Worm (Caenorhabditis elegans) whole organism, young adult: ENCODE data around the gene snrp-40.1.

Source experiments
- B0035.1 ChIP-seq: sonication (generic microtip); optimal IDR thresholded peaks from 2 replicates; lab custom pipeline; 2016; ENCODE audit warnings: missing genetic modification characterization, mild to moderate bottlenecking, missing compliant biosample characterization, missing genotype, missing genetic modification reagents
- F37B4.10 ChIP-seq: fragments of 200-800 bp; sonication (Bioruptor generic); IDR thresholded peaks from 2 replicates; pipeline ENCODE4 v1.3.6; 2022; ENCODE audit warnings: missing genetic modification characterization, missing compliant biosample characterization
- ama-1 ChIP-seq, 3 experiments: fragments of 150-350 bp in 1 of 3; sonication (generic microtip) in 2 of 3; optimal IDR thresholded peaks; 2 replicates each; lab custom pipeline; 2014 to 2018; ENCODE audit warnings: missing biosample characterization in 2 of 3, missing genetic modification characterization in 2 of 3, missing genetic modification reagents in 2 of 3
- ceh-79 ChIP-seq: sonication (generic microtip); optimal IDR thresholded peaks from 2 replicates; lab custom pipeline; 2017; ENCODE audit warnings: mild to moderate bottlenecking, missing genetic modification characterization, missing compliant biosample characterization
- madf-10 ChIP-seq: sonication (generic microtip); optimal IDR thresholded peaks from 2 replicates; lab custom pipeline; 2016; ENCODE audit warnings: mild to moderate bottlenecking, missing genetic modification characterization, missing compliant biosample characterization
- madf-6 ChIP-seq: fragments of 200-800 bp; sonication (Bioruptor generic); IDR thresholded peaks from 2 replicates; pipeline ENCODE4 v1.3.6; 2022; ENCODE audit warnings: missing genetic modification reagents, missing genetic modification characterization, missing compliant biosample characterization
- madf-8 ChIP-seq: fragments of 200-800 bp; sonication (Bioruptor generic); conservative IDR thresholded peaks from 2 replicates; pipeline ENCODE4 v1.3.6; 2022; ENCODE audit warnings: missing genetic modification reagents, missing genetic modification characterization, missing compliant biosample characterization
- mcd-1 ChIP-seq: fragments of 200-800 bp; sonication (Bioruptor generic); IDR thresholded peaks from 2 replicates; pipeline ENCODE4 v1.3.6; 2022; ENCODE audit warnings: missing genetic modification reagents, missing genetic modification characterization, missing compliant biosample characterization
- snpc-1.3 ChIP-seq: sonication (generic microtip); optimal IDR thresholded peaks from 2 replicates; lab custom pipeline; 2017; ENCODE audit warnings: missing genetic modification characterization, mild to moderate bottlenecking, missing compliant biosample characterization, antibody characterized with exemption, moderate library complexity, missing genotype, missing genetic modification reagents; ENCODE audit not compliant: insufficient read depth
- unc-130 ChIP-seq: sonication (generic microtip); optimal IDR thresholded peaks from 2 replicates; lab custom pipeline; 2016; ENCODE audit warnings: missing genetic modification reagents, missing genetic modification characterization, missing compliant biosample characterization
- unc-62 ChIP-seq: fragments of 150-350 bp; optimal IDR thresholded peaks from 2 replicates; lab custom pipeline; 2014; ENCODE audit warnings: missing biosample characterization, missing genetic modification reagents, missing genetic modification characterization

DNA sequence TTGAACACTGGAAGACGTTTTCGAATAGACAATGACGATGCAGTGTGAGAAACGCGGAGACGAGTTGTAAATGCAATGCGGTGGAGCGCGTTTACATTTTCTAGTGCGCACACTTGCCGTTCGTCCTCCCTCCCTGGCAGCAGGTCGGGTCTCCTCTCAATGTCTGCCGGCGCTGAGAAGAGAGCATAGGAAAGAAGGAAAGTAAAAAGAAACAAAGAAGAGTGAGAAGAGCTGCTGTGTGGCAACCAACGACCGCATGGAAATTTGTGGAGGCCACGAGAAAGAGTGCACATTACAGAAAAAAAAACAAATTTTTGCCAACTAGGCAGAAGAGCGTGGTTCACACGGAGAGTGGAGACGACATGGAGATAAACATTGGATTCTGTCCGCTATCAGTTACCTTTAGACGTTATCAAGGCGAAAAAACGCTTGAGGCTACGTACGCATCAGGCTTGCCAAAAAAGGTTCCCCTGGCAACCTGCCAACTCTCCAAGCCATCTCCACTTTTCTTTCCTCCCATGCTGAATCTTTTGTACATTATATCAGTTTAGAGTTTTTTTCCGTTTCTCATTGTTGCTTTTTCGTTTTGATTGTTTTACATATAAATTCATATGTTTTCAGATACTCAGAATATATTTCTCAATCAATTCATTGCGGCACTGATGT lies at the start of gene snrp-40.1, which contains the start of gene F08G12.3:
- TF ChIP-seq unc-62 (GFP tag; lab: Kevin White, UChicago) (no peak), madf-6 (GFP tag; lab: Robert Waterston, UW) (peak; percentile 26; the same call in 1 of the 2 replicates), mcd-1 (GFP tag; lab: Robert Waterston, UW) (peak; percentile 91), ceh-79 (tag; lab: Kevin White, UChicago) (no peak), B0035.1 (tag; lab: Kevin White, UChicago) (no peak), snpc-1.3 (tag; lab: Kevin White, UChicago) (no peak), F37B4.10 (GFP tag; lab: Robert Waterston, UW) (no peak), madf-8 (no peak), unc-130 (no peak), madf-10 (peak; percentile 31), ama-1 (optimal IDR thresholded peaks at IDR 0.05; lab: Kevin White, UChicago) (no peak), ama-1 (GFP tag; optimal IDR thresholded peaks at IDR 0.05; lab: Kevin White, UChicago) (no peak)
